Fruit fly (Drosophila melanogaster) Kc167 (cell line): Measurements from ENCODE around the gene RpS28a.

Source experiments
- h ChIP-seq: fragments of >200 bp; optimal IDR thresholded peaks from 3 replicates; lab custom pipeline; 2018; ENCODE audit warnings: missing external identifiers
- insv ChIP-seq: fragments of >200 bp; optimal IDR thresholded peaks from 3 replicates; lab custom pipeline; 2018; ENCODE audit warnings: missing external identifiers
- psq ChIP-seq: fragments of >200 bp; optimal IDR thresholded peaks from 2 replicates; lab custom pipeline; 2017; ENCODE audit warnings: missing external identifiers

DNA sequence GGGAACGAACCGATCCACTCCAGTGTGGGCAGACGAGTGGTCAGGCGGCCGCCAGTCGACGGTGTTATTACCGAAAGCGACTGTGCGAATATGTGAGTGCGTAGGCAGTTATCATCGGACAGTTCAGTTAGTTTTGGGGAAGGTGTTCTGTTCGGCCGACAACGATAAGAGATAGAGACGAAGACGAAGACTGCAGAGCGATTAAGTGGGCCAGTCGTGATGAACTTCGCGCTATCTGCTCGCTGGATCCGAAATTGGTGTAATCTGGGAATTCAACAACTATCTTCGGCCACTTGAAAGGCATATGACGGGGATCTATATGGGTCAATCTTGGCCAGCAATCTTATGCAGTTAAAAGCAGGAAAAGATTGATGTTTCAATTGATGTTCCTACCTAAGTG is 13.3 kb downstream of the RpS28a start, which contains the start of gene CG7912:
- TF ChIP-seq h (no peak), psq (lab: Kevin White, UChicago) (no peak), insv (lab: Kevin White, UChicago) (no peak)
